Fruit fly (Drosophila melanogaster) whole organism, embryonic: ENCODE data around the gene CG10663.
A peak's percentile ranks its signal among the peaks of the same experiment; 100 is the strongest.

Experiments
- Adf1 ChIP-seq: fragments of 200-800 bp; sonication (Bioruptor generic); IDR thresholded peaks from 2 replicates; pipeline ENCODE4 v1.3.6; 2022; ENCODE audit warnings: missing biosample characterization, missing genetic modification characterization
- Atf3 ChIP-seq: fragments of 200-800 bp; sonication (Bioruptor generic); optimal IDR thresholded peaks from 3 replicates; lab custom pipeline; 2016; ENCODE audit warnings: missing biosample characterization, missing genetic modification characterization
- Blimp-1 ChIP-seq: fragments of 200-800 bp; sonication (Bioruptor generic); optimal IDR thresholded peaks from 3 replicates; lab custom pipeline; 2018; ENCODE audit warnings: missing biosample characterization, missing genetic modification characterization, mild to moderate bottlenecking, moderate library complexity, missing genetic modification reagents
- C15 ChIP-seq: fragments of 200-800 bp; sonication (Bioruptor generic); IDR thresholded peaks from 3 replicates; pipeline ENCODE4 v1.3.6; 2022; ENCODE audit warnings: missing biosample characterization, missing genetic modification characterization
- CG10565 ChIP-seq: fragments of 200-800 bp; sonication (Bioruptor generic); optimal IDR thresholded peaks from 3 replicates; lab custom pipeline; 2016; ENCODE audit warnings: missing biosample characterization, mild to moderate bottlenecking, missing genetic modification characterization
- CG10979 ChIP-seq: fragments of 200-800 bp; sonication (Bioruptor generic); optimal IDR thresholded peaks from 2 replicates; lab custom pipeline; 2018; ENCODE audit warnings: missing biosample characterization, mild to moderate bottlenecking, missing genetic modification characterization, moderate library complexity
- CG11247 ChIP-seq: fragments of 200-800 bp; sonication (Bioruptor generic); IDR thresholded peaks from 2 replicates; pipeline ENCODE4 v1.3.6; 2022; ENCODE audit warnings: missing biosample characterization, missing genetic modification characterization
- CG11723 ChIP-seq: fragments of 200-800 bp; sonication (Bioruptor generic); optimal IDR thresholded peaks from 2 replicates; lab custom pipeline; 2017; ENCODE audit warnings: missing biosample characterization, mild to moderate bottlenecking, missing genetic modification characterization
- CG12104 ChIP-seq: fragments of 200-800 bp; sonication (Bioruptor generic); optimal IDR thresholded peaks from 3 replicates; lab custom pipeline; 2016; ENCODE audit warnings: missing biosample characterization, missing genetic modification characterization
- CG13123 ChIP-seq: fragments of 200-800 bp; sonication (Bioruptor generic); optimal IDR thresholded peaks from 2 replicates; lab custom pipeline; 2016; ENCODE audit warnings: missing biosample characterization, missing genetic modification characterization
- CG14860 ChIP-seq: fragments of 200-800 bp; sonication (Bioruptor generic); IDR thresholded peaks from 3 replicates; pipeline ENCODE4 v1.3.6; 2022; ENCODE audit warnings: missing biosample characterization, missing genetic modification characterization; ENCODE audit not compliant: partially characterized antibody
- CG15696 ChIP-seq: fragments of 200-800 bp; sonication (Bioruptor generic); optimal IDR thresholded peaks from 2 replicates; lab custom pipeline; 2019; ENCODE audit warnings: missing biosample characterization, mild to moderate bottlenecking, missing genetic modification characterization, moderate library complexity
- CG17829 ChIP-seq: fragments of 200-800 bp; optimal IDR thresholded peaks from 2 replicates; lab custom pipeline; 2019; ENCODE audit warnings: missing biosample characterization, mild to moderate bottlenecking, missing genetic modification characterization, moderate library complexity
- CG17912 ChIP-seq: fragments of 200-800 bp; sonication (Bioruptor generic); optimal IDR thresholded peaks from 2 replicates; lab custom pipeline; 2018; ENCODE audit warnings: missing biosample characterization, mild to moderate bottlenecking, missing genetic modification characterization
- CG3065 ChIP-seq: fragments of 200-800 bp; sonication (Bioruptor generic); optimal IDR thresholded peaks from 2 replicates; lab custom pipeline; 2016; ENCODE audit warnings: missing biosample characterization, missing genetic modification characterization
- CG32532 ChIP-seq: fragments of 200-800 bp; sonication (Bioruptor generic); IDR thresholded peaks from 2 replicates; pipeline ENCODE4 v1.3.6; 2022; ENCODE audit warnings: missing biosample characterization, missing genetic modification characterization
- CG34376 ChIP-seq: fragments of 200-800 bp; sonication (Bioruptor generic); optimal IDR thresholded peaks from 2 replicates; lab custom pipeline; 2018; ENCODE audit warnings: missing biosample characterization, mild to moderate bottlenecking, missing genetic modification characterization
- CG42726 ChIP-seq: fragments of 200-800 bp; sonication (Bioruptor generic); IDR thresholded peaks from 2 replicates; pipeline ENCODE4 v1.3.6; 2022; ENCODE audit warnings: missing biosample characterization, missing genetic modification characterization; ENCODE audit not compliant: partially characterized antibody
- CG43689 ChIP-seq: fragments of 200-800 bp; sonication (Bioruptor generic); IDR thresholded peaks from 2 replicates; pipeline ENCODE4 v1.3.6; 2022; ENCODE audit warnings: missing biosample characterization, missing genetic modification characterization
- CG4424 ChIP-seq: fragments of 200-800 bp; sonication (Bioruptor generic); optimal IDR thresholded peaks from 3 replicates; lab custom pipeline; 2016; ENCODE audit warnings: missing biosample characterization, missing genetic modification characterization
- CG6175 ChIP-seq: fragments of 200-800 bp; sonication (Bioruptor generic); IDR thresholded peaks from 3 replicates; pipeline ENCODE4 v1.3.6; 2022; ENCODE audit warnings: missing biosample characterization, missing genetic modification characterization
- CG6654 ChIP-seq: fragments of 200-800 bp; sonication (Bioruptor generic); optimal IDR thresholded peaks from 2 replicates; lab custom pipeline; 2017; ENCODE audit warnings: missing biosample characterization, mild to moderate bottlenecking, missing genetic modification characterization
- CG9817 ChIP-seq: fragments of 200-800 bp; sonication (Bioruptor generic); optimal IDR thresholded peaks from 2 replicates; lab custom pipeline; 2018; ENCODE audit warnings: missing biosample characterization, mild to moderate bottlenecking, missing genetic modification characterization, moderate library complexity
- Chrac-16 ChIP-seq: fragments of 200-800 bp; sonication (Bioruptor generic); optimal IDR thresholded peaks from 3 replicates; lab custom pipeline; 2016; ENCODE audit warnings: missing biosample characterization, missing genetic modification characterization
- Dip2 ChIP-seq: fragments of 200-800 bp; sonication (Bioruptor generic); IDR thresholded peaks from 2 replicates; pipeline ENCODE4 v1.3.6; 2022; ENCODE audit warnings: missing biosample characterization, missing genetic modification characterization
- Hr51 ChIP-seq, 2 experiments: fragments of 200-800 bp; sonication (Bioruptor generic); optimal IDR thresholded peaks; 2 replicates in 1 of 2; 3 replicates in 1 of 2; lab custom pipeline; 2016 to 2018; ENCODE audit warnings: missing biosample characterization in 2 of 2, missing genetic modification characterization in 2 of 2, mild to moderate bottlenecking in 1 of 2, moderate library complexity in 1 of 2
- Lim3 ChIP-seq: fragments of 200-800 bp; sonication (Bioruptor generic); IDR thresholded peaks from 2 replicates; pipeline ENCODE4 v1.3.6; 2022; ENCODE audit warnings: missing biosample characterization, missing genetic modification characterization
- Mad ChIP-seq: fragments of 200-800 bp; sonication (Bioruptor generic); optimal IDR thresholded peaks from 2 replicates; lab custom pipeline; 2016; ENCODE audit warnings: missing biosample characterization, missing genetic modification characterization
- Med ChIP-seq: fragments of 200-800 bp; sonication (Bioruptor generic); peaks from one replicate; lab custom pipeline; 2016; ENCODE audit warnings: missing biosample characterization, missing genetic modification characterization, mild to moderate bottlenecking, inconsistent platforms, moderate library complexity
- YL-1 ChIP-seq: fragments of 200-800 bp; sonication (Bioruptor generic); optimal IDR thresholded peaks from 3 replicates; lab custom pipeline; 2017; ENCODE audit warnings: missing biosample characterization, mild to moderate bottlenecking, missing genetic modification characterization
- al ChIP-seq: fragments of 200-800 bp; sonication (Bioruptor generic); IDR thresholded peaks from 2 replicates; pipeline ENCODE4 v1.3.6; 2022; ENCODE audit warnings: missing biosample characterization, missing genetic modification characterization
- danr ChIP-seq: fragments of 200-800 bp; sonication (Bioruptor generic); IDR thresholded peaks from 2 replicates; pipeline ENCODE4 v1.3.6; 2022; ENCODE audit warnings: missing biosample characterization, missing genetic modification characterization
- dysf ChIP-seq: fragments of 200-800 bp; sonication (Bioruptor generic); IDR thresholded peaks from 3 replicates; pipeline ENCODE4 v1.3.6; 2022; ENCODE audit warnings: missing biosample characterization, missing genetic modification characterization
- fd64A ChIP-seq: fragments of 200-800 bp; sonication (Bioruptor generic); optimal IDR thresholded peaks from 3 replicates; lab custom pipeline; 2018; ENCODE audit warnings: missing biosample characterization, mild to moderate bottlenecking, missing genetic modification characterization
- grau ChIP-seq: fragments of 200-800 bp; optimal IDR thresholded peaks from 3 replicates; lab custom pipeline; 2019; ENCODE audit warnings: missing biosample characterization, mild to moderate bottlenecking, missing genetic modification characterization, moderate library complexity
- gro ChIP-seq: fragments of 200-800 bp; sonication (Bioruptor generic); optimal IDR thresholded peaks from 2 replicates; lab custom pipeline; 2016; ENCODE audit warnings: missing biosample characterization, missing genetic modification characterization
- jigr1 ChIP-seq: fragments of 200-800 bp; sonication (Bioruptor generic); IDR thresholded peaks from 3 replicates; pipeline ENCODE4 v1.3.6; 2022; ENCODE audit warnings: missing biosample characterization, missing genetic modification characterization
- klu ChIP-seq: fragments of 200-800 bp; sonication (Bioruptor generic); IDR thresholded peaks from 2 replicates; pipeline ENCODE4 v1.3.6; 2022; ENCODE audit warnings: missing biosample characterization, missing genetic modification characterization
- lov ChIP-seq, 2 experiments: fragments of 200-800 bp in 1 of 2; fragments of >200 bp in 1 of 2; sonication (Bioruptor generic) in 1 of 2; IDR thresholded peaks in 1 of 2; optimal IDR thresholded peaks in 1 of 2; 2 replicates in 1 of 2; 3 replicates in 1 of 2; pipeline versions ENCODE4 v1.3.6 to Lab custom; 2017 to 2022; ENCODE audit warnings: missing biosample characterization in 1 of 2, missing genetic modification characterization in 1 of 2
- luna ChIP-seq: fragments of 200-800 bp; sonication (Bioruptor generic); optimal IDR thresholded peaks from 2 replicates; lab custom pipeline; 2016; ENCODE audit warnings: missing biosample characterization, missing genetic modification characterization
- mirr ChIP-seq: fragments of 200-800 bp; sonication (Bioruptor generic); optimal IDR thresholded peaks from 3 replicates; lab custom pipeline; 2018; ENCODE audit warnings: missing biosample characterization, mild to moderate bottlenecking, missing genetic modification characterization
- odd ChIP-seq: fragments of 200-800 bp; sonication (Bioruptor generic); optimal IDR thresholded peaks from 2 replicates; lab custom pipeline; 2017; ENCODE audit warnings: missing biosample characterization, mild to moderate bottlenecking, missing genetic modification characterization
- otp ChIP-seq: fragments of 200-800 bp; sonication (Bioruptor generic); IDR thresholded peaks from 3 replicates; pipeline ENCODE4, ENCODE4 v1.3.6; 2022; ENCODE audit warnings: missing biosample characterization, missing genetic modification characterization
- ro ChIP-seq: fragments of 200-800 bp; sonication (Bioruptor generic); IDR thresholded peaks from 2 replicates; pipeline ENCODE4 v1.3.6; 2022; ENCODE audit warnings: missing biosample characterization, missing genetic modification characterization
- sens ChIP-seq: fragments of 200-800 bp; sonication (Bioruptor generic); peaks from one replicate; lab custom pipeline; 2016; ENCODE audit warnings: missing biosample characterization, missing genetic modification characterization
- sim ChIP-seq: fragments of 200-800 bp; sonication (Bioruptor generic); IDR thresholded peaks from 2 replicates; pipeline ENCODE4 v1.3.6; 2022; ENCODE audit warnings: missing biosample characterization, missing genetic modification characterization
- stc ChIP-seq: fragments of 200-800 bp; sonication (Bioruptor generic); IDR thresholded peaks from 2 replicates; pipeline ENCODE4 v1.3.6; 2022; ENCODE audit warnings: missing biosample characterization, missing genetic modification characterization
- trem ChIP-seq: fragments of 200-800 bp; optimal IDR thresholded peaks from 3 replicates; lab custom pipeline; 2019; ENCODE audit warnings: missing biosample characterization, mild to moderate bottlenecking, missing genetic modification characterization, moderate library complexity
- vnd ChIP-seq: fragments of 200-800 bp; sonication (Bioruptor generic); IDR thresholded peaks from 3 replicates; pipeline ENCODE4 v1.3.6; 2022; ENCODE audit warnings: missing biosample characterization, missing genetic modification characterization; ENCODE audit not compliant: partially characterized antibody
- zen2 ChIP-seq: fragments of 200-800 bp; sonication (Bioruptor generic); IDR thresholded peaks from 3 replicates; pipeline ENCODE4 v1.3.6; 2022; ENCODE audit warnings: missing biosample characterization, missing genetic modification characterization; ENCODE audit not compliant: partially characterized antibody
- zfh1 ChIP-seq: fragments of 200-800 bp; sonication (Bioruptor generic); IDR thresholded peaks from 3 replicates; pipeline ENCODE4 v1.3.6; 2022; ENCODE audit warnings: missing biosample characterization, missing genetic modification characterization

The CG10663 gene

DNA sequence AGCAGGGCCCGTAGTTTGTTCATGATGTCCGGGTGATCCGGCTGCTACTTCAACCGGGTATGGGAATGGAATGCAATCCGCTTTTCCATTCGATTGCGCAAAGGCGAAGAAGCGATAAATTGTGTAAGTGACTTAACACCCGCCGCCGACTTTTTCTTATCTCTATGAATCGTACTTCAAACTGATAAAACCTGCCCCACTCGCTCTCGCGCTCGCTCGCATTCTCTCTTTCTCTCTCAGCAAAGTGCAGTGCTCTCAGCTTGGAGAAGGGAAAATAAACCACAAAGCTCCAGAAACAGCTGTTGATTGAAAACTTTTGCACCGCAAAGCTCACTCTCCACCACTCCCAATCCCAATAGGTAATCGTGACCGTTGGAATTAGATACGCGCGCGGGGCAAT, 5.1 kb upstream of the CG10663 start (continued):
- no peak for TF ChIP-seq vnd (GFP tag; lab: Robert Waterston, UW)
- TF ChIP-seq al (GFP tag; lab: Robert Waterston, UW) = no peak
- 0 out of 2 replicates have a peak, but pooled peaks have one; percentile 23 for TF ChIP-seq sim (GFP tag; lab: Robert Waterston, UW)
- no peak for TF ChIP-seq danr
- TF ChIP-seq CG11247 (GFP tag; lab: Robert Waterston, UW) = no peak
- no peak for TF ChIP-seq zfh1 (GFP tag; lab: Robert Waterston, UW)
- TF ChIP-seq CG3065 = no peak
- TF ChIP-seq dysf (GFP tag; lab: Robert Waterston, UW) = no peak
- peak; percentile 61; the same call in 2 of the 3 replicates for TF ChIP-seq zen2
- no peak for TF ChIP-seq Chrac-16 (GFP tag; lab: Kevin White, UChicago)
- TF ChIP-seq CG14860 (GFP tag; lab: Robert Waterston, UW) = no peak
- no peak for TF ChIP-seq CG9817
- TF ChIP-seq CG12104 = no peak
- TF ChIP-seq CG42726 (GFP tag; lab: Robert Waterston, UW) = no peak
- no peak for TF ChIP-seq CG32532 (GFP tag; lab: Robert Waterston, UW)
- no peak for TF ChIP-seq lov (optimal IDR thresholded peaks at IDR 0.05; lab: Kevin White, UChicago)
- no peak for TF ChIP-seq lov (GFP tag; IDR thresholded peaks at IDR 0.05; lab: Robert Waterston, UW)
- no peak for TF ChIP-seq jigr1 (GFP tag; lab: Robert Waterston, UW)
- no peak for TF ChIP-seq CG10565 (GFP tag; lab: Kevin White, UChicago)
- no peak; the same call in 1 of the 2 replicates for TF ChIP-seq stc (GFP tag; lab: Robert Waterston, UW)
- no peak for TF ChIP-seq trem
- TF ChIP-seq CG43689 (GFP tag; lab: Robert Waterston, UW) = no peak
- no peak for TF ChIP-seq Dip2 (GFP tag; lab: Robert Waterston, UW)
- TF ChIP-seq fd64A = no peak
- 0 out of 3 replicates have a peak, but pooled peaks have one; percentile 5 for TF ChIP-seq otp (GFP tag; lab: Robert Waterston, UW)
- no peak for TF ChIP-seq CG6654 (GFP tag; lab: Kevin White, UChicago)
- no peak for TF ChIP-seq mirr
- TF ChIP-seq Hr51 (GFP tag; optimal IDR thresholded peaks at IDR 0.05; lab: Kevin White, UChicago) = no peak
- 0 out of 3 replicates have a peak, but pooled peaks have one; percentile 17 for TF ChIP-seq CG6175 (GFP tag; lab: Robert Waterston, UW)
- no peak for TF ChIP-seq Blimp-1 (GFP tag; lab: Kevin White, UChicago)
- TF ChIP-seq CG34376 (GFP tag; lab: Kevin White, UChicago) = peak; percentile 25
- no peak for TF ChIP-seq Med (GFP tag; lab: Kevin White, UChicago)
- TF ChIP-seq CG11723 = no peak
- no peak for TF ChIP-seq ro
- TF ChIP-seq sens (GFP tag; lab: Kevin White, UChicago) = no peak
- TF ChIP-seq Lim3 = no peak
- no peak for TF ChIP-seq YL-1 (GFP tag; lab: Kevin White, UChicago)
- TF ChIP-seq Mad (GFP tag; lab: Kevin White, UChicago) = no peak
- no peak for TF ChIP-seq CG13123 (GFP tag; lab: Kevin White, UChicago)
- no peak for TF ChIP-seq Atf3 (GFP tag; lab: Kevin White, UChicago)
- TF ChIP-seq CG4424 = no peak
- TF ChIP-seq CG10979 (tag; lab: Kevin White, UChicago) = no peak
- no peak for TF ChIP-seq gro
- no peak for TF ChIP-seq CG17912 (GFP tag; lab: Kevin White, UChicago)
- TF ChIP-seq CG17829 = no peak
- TF ChIP-seq klu = no peak
- TF ChIP-seq C15 (GFP tag; lab: Robert Waterston, UW) = no peak
- no peak for TF ChIP-seq CG15696
- TF ChIP-seq luna (GFP tag; lab: Kevin White, UChicago) = no peak
- no peak for TF ChIP-seq odd (GFP tag; lab: Kevin White, UChicago)
- no peak for TF ChIP-seq grau (tag; lab: Kevin White, UChicago)
- no peak for TF ChIP-seq Adf1 (GFP tag; lab: Robert Waterston, UW)
